Worm (Caenorhabditis elegans) whole organism, midembryonic: ENCODE measurements around the gene slc-25A18.1.

ENCODE experiments used
- T22C8.4 ChIP-seq: fragments of 200-800 bp; sonication (Bioruptor generic); IDR thresholded peaks from 2 replicates; pipeline ENCODE4 v1.3.6; 2022; ENCODE audit warnings: missing genetic modification characterization, missing compliant biosample characterization
- cog-1 ChIP-seq: sonication (generic microtip); optimal IDR thresholded peaks from 2 replicates; lab custom pipeline; 2016; ENCODE audit warnings: missing genetic modification characterization, missing compliant biosample characterization
- flt-1 ChIP-seq: fragments of 200-800 bp; sonication (Bioruptor generic); IDR thresholded peaks from 2 replicates; pipeline ENCODE4 v1.3.6; 2022; ENCODE audit warnings: missing genetic modification characterization, missing compliant biosample characterization
- klf-2 ChIP-seq: fragments of 200-800 bp; sonication (Bioruptor generic); conservative IDR thresholded peaks from 2 replicates; pipeline ENCODE4 v1.3.6; 2022; ENCODE audit warnings: missing genetic modification reagents, missing genetic modification characterization, missing compliant biosample characterization
- med-1 ChIP-seq: sonication (generic microtip); optimal IDR thresholded peaks from 2 replicates; lab custom pipeline; 2017; ENCODE audit warnings: missing genetic modification characterization, mild to moderate bottlenecking, missing compliant biosample characterization, antibody characterized with exemption, missing genetic modification reagents; ENCODE audit not compliant: insufficient read depth
- ref-1 ChIP-seq: fragments of 200-800 bp; sonication (Bioruptor generic); conservative IDR thresholded peaks from 2 replicates; pipeline ENCODE4 v1.3.6; 2022; ENCODE audit warnings: missing genetic modification reagents, missing genetic modification characterization, missing compliant biosample characterization
- tab-1 ChIP-seq: fragments of 200-800 bp; sonication (Bioruptor generic); IDR thresholded peaks from 2 replicates; pipeline ENCODE4 v1.3.6; 2022; ENCODE audit warnings: missing genetic modification characterization, missing compliant biosample characterization
- ztf-23 ChIP-seq: fragments of 200-800 bp; sonication (Bioruptor generic); IDR thresholded peaks from 2 replicates; pipeline ENCODE4 v1.3.6; 2022; ENCODE audit warnings: missing genetic modification reagents, missing genetic modification characterization, missing compliant biosample characterization
- ztf-29 ChIP-seq: fragments of 200-800 bp; sonication (Bioruptor generic); IDR thresholded peaks from 2 replicates; pipeline ENCODE4 v1.3.6; 2022; ENCODE audit warnings: missing genetic modification reagents, missing genetic modification characterization, missing compliant biosample characterization

The slc-25A18.1 gene

DNA sequence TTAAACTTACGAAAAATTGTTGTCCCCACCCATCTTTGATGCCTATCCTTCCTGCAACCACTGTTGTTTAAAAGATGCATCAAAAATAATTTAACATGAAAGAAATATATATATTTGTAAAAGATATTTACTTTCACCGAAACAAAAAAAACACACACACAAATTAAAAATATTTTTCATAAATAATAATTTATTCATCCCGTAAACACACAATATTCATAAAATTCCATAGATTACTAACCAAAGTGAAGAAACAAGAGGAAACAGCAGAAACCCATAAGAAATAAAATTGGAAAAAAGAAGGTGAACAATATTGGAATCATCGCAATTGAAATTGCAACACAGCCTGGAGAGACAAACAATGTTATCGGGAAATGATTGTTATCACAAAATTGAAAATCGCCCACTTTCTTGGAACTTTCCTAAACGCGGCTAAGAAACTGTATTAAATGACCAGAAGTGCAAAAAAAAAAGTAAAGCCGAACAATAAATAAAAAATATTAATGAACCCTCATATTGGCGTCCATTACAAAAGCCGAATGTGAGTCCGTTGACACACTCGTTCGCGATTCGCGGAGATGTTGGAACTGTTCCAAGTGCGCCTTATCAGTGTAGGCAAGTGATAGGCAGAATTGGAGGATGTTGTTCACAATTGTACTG is at the start of gene slc-25A18.1:
Gene slc-25A18.1 (minus strand): TSS at position 51 of the 660 bp plus-strand sequence.
- TF ChIP-seq klf-2 (GFP tag; lab: Robert Waterston, UW) (no peak), cog-1 (tag; lab: Kevin White, UChicago) (no peak), ref-1 (GFP tag; lab: Robert Waterston, UW) (no peak), tab-1 (GFP tag; lab: Robert Waterston, UW) (no peak), flt-1 (no peak), ztf-29 (no peak), ztf-23 (GFP tag; lab: Robert Waterston, UW) (no peak), T22C8.4 (GFP tag; lab: Robert Waterston, UW) (no peak), med-1 (GFP tag; lab: Kevin White, UChicago) (no peak)

DNA sequence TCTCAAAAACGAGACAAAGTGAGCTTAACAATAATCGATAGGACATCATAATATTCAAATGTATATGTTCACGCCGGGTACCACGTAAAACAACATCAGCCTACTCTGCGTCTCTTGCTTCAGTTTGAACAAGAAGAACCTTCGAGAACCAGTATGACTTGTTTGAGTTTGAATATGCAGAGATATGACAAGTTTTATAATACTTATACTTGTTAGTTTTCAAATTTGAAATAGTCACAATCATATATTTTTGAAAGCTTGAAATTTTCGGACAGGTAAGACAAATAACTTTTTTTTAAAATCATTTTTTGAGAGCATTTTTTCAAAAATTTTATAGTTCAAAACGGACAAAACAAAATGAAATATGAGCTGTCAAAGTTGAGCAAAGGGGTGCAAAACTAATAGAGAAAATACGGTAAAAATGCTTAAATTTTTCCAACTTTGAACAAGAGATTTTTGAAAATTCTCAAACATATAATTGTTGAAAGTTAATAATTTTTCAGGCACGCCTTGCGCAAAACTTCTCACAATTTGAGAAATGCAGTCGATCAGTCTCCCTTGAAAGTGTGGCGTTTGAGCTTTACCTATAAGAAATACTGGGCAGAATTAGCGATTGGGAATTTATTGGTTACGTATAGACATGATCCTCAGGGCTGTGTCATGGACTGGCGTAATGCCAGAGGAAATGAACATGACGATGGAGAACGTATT is 49.6 kb upstream of the slc-25A18.1 start, which contains the start of gene H03G16.1:
Gene H03G16.1 (plus strand): TSS at position 661 of the 711 bp plus-strand sequence.
- no peak for TF ChIP-seq tab-1 (GFP tag; lab: Robert Waterston, UW)
- no peak for TF ChIP-seq T22C8.4 (GFP tag; lab: Robert Waterston, UW)
- TF ChIP-seq med-1 (GFP tag; lab: Kevin White, UChicago), result no peak
- no peak for TF ChIP-seq ztf-23 (GFP tag; lab: Robert Waterston, UW)
- no peak for TF ChIP-seq flt-1
- no peak for TF ChIP-seq ref-1 (GFP tag; lab: Robert Waterston, UW)
- no peak for TF ChIP-seq cog-1 (tag; lab: Kevin White, UChicago)
- no peak for TF ChIP-seq klf-2 (GFP tag; lab: Robert Waterston, UW)
- TF ChIP-seq ztf-29, result no peak

DNA sequence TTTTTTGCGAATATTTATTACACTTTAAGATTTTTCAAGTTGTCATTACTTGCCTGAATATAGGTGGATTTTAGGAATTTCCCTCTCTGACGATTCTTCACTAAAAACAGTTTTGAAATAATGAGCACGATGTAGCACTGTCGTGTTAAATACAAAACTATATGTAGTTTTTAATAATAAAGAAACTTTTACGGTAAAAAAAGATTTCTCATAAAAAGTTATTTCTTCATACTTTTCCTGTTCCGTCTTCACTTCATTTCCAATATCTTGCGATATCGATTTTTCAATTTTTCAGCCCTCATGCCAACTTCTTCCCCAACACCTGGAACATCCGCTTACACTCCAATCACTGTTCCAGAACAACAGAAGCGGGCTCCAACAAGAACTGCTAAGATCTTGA is 48.6 kb upstream of the slc-25A18.1 start, which contains the start of gene H03G16.6:
Gene H03G16.6 (plus strand): TSS at position 301 of the 400 bp plus-strand sequence.
- TF ChIP-seq cog-1 (tag; lab: Kevin White, UChicago) (no peak), klf-2 (GFP tag; lab: Robert Waterston, UW) (no peak), tab-1 (GFP tag; lab: Robert Waterston, UW) (no peak)

- no peak for TF ChIP-seq T22C8.4 (GFP tag; lab: Robert Waterston, UW)
- TF ChIP-seq med-1 (GFP tag; lab: Kevin White, UChicago), result no peak
- no peak for TF ChIP-seq klf-2 (GFP tag; lab: Robert Waterston, UW)
- no peak for TF ChIP-seq flt-1
- TF ChIP-seq ztf-29, result no peak
- TF ChIP-seq ref-1 (GFP tag; lab: Robert Waterston, UW), result no peak
- TF ChIP-seq cog-1 (tag; lab: Kevin White, UChicago), result no peak
Measured at ce11 chrX:15050006-15050405, 46.3 kb upstream of the slc-25A18.1 start.

DNA sequence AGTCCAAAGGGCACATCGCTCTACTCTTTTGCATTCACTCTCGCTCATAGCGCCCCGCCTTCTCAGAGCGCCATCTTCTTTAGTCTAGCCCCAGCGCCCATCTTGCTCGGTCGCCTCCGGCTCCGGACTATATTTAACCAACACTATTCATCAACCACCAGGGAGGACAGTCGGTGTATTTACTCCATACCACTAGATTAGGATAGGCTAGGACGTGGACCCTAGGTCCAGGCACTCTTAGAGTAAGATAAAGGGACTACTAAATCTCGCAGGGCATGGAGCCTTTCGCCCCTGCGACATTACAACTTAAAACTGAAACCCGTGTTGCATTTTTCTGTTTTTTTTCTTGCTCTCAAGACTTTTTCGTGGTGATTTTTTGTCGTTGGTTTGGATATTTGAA is 43.8 kb upstream of the slc-25A18.1 start:
- no peak for TF ChIP-seq ref-1 (GFP tag; lab: Robert Waterston, UW)
- TF ChIP-seq ztf-29, result no peak
- no peak for TF ChIP-seq ztf-23 (GFP tag; lab: Robert Waterston, UW)

- TF ChIP-seq T22C8.4 (GFP tag; lab: Robert Waterston, UW) (no peak), ztf-23 (GFP tag; lab: Robert Waterston, UW) (no peak), ref-1 (GFP tag; lab: Robert Waterston, UW) (no peak), klf-2 (GFP tag; lab: Robert Waterston, UW) (no peak), cog-1 (tag; lab: Kevin White, UChicago) (no peak), tab-1 (GFP tag; lab: Robert Waterston, UW) (no peak), flt-1 (no peak), med-1 (GFP tag; lab: Kevin White, UChicago) (no peak), ztf-29 (no peak)
Measured at ce11 chrX:15045401-15045800, 41.7 kb upstream of the slc-25A18.1 start.

ce11 chrX:15042549-15042948 is 38.8 kb upstream of the slc-25A18.1 start:
- TF ChIP-seq med-1 (GFP tag; lab: Kevin White, UChicago) (no peak), klf-2 (GFP tag; lab: Robert Waterston, UW) (no peak), ref-1 (GFP tag; lab: Robert Waterston, UW) (no peak), flt-1 (no peak), ztf-23 (GFP tag; lab: Robert Waterston, UW) (no peak), tab-1 (GFP tag; lab: Robert Waterston, UW) (no peak), cog-1 (tag; lab: Kevin White, UChicago) (no peak), T22C8.4 (GFP tag; lab: Robert Waterston, UW) (no peak), ztf-29 (no peak)

- TF ChIP-seq ztf-23 (GFP tag; lab: Robert Waterston, UW) (no peak), T22C8.4 (GFP tag; lab: Robert Waterston, UW) (no peak), flt-1 (no peak), cog-1 (tag; lab: Kevin White, UChicago) (no peak)
Measured at ce11 chrX:15041340-15041739, 37.6 kb upstream of the slc-25A18.1 start.

- TF ChIP-seq tab-1 (GFP tag; lab: Robert Waterston, UW) (peak; percentile 50; the same call in 1 of the 2 replicates), ref-1 (GFP tag; lab: Robert Waterston, UW) (no peak), klf-2 (GFP tag; lab: Robert Waterston, UW) (no peak), ztf-23 (GFP tag; lab: Robert Waterston, UW) (no peak; the same call in 1 of the 2 replicates), flt-1 (peak; percentile 80), med-1 (GFP tag; lab: Kevin White, UChicago) (no peak), ztf-29 (0 out of 2 replicates have a peak, but pooled peaks have one; percentile 50), cog-1 (tag; lab: Kevin White, UChicago) (peak; percentile 90), T22C8.4 (GFP tag; lab: Robert Waterston, UW) (no peak)
Measured at ce11 chrX:15040552-15041080, 36.9 kb upstream of the slc-25A18.1 start, which contains the start of gene C18B12.4. C18B12.4 (minus strand) TSS chrX:15040602.
